Fruit fly (Drosophila melanogaster): ENCODE measurements around the gene CG32486.
A peak's percentile ranks its signal among the peaks of the same experiment; 100 is the strongest.

Gene CG32486

DNA sequence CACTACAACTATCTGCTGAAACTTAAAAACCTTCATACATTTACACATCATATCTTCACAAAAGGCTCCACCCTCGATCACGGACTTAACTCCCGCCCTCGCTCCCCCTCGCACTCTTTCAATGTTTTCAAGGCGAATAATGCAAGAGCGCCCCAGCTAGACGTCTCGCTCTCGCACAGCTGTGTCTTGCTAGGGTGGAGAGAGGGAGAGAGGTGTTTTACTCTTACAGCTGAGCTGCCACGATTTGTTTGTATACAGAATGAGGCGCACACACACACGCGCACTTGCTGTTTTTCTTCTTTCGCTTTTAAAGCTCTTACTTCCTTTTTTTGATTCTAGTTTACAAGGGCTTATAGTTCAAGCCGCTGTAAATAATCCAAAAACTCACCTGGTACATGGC is 865 bp downstream of the CG32486 start (continued):
- no peak for TF ChIP-seq CG1792 (GFP tag; optimal IDR thresholded peaks at IDR 0.05)
- TF ChIP-seq Kr (GFP tag; optimal IDR thresholded peaks at IDR 0.05): no peak
- TF ChIP-seq Mes4 (GFP tag; optimal IDR thresholded peaks at IDR 0.05): no peak
- TF ChIP-seq her (GFP tag; optimal IDR thresholded peaks at IDR 0.05): no peak
- TF ChIP-seq Atf-2 (GFP tag; optimal IDR thresholded peaks at IDR 0.05): no peak
- no peak for TF ChIP-seq CG7357 (GFP tag; IDR thresholded peaks at IDR 0.05)
- no peak for TF ChIP-seq Oli (tag; optimal IDR thresholded peaks at IDR 0.05)
- no peak for TF ChIP-seq dysf (GFP tag; IDR thresholded peaks at IDR 0.05)
- no peak for TF ChIP-seq C15 (GFP tag; IDR thresholded peaks at IDR 0.05)
- TF ChIP-seq CG11247 (GFP tag; IDR thresholded peaks at IDR 0.05): no peak
- TF ChIP-seq Med (GFP tag): peak; percentile 35
- no peak for TF ChIP-seq gsb-n (tag; optimal IDR thresholded peaks at IDR 0.05)
- no peak for TF ChIP-seq ATbp (GFP tag; optimal IDR thresholded peaks at IDR 0.05)
- no peak for TF ChIP-seq CG2199 (GFP tag; IDR thresholded peaks at IDR 0.05)
- TF ChIP-seq CG33213 (GFP tag; optimal IDR thresholded peaks at IDR 0.05): no peak
- TF ChIP-seq sima (GFP tag; optimal IDR thresholded peaks at IDR 0.05): no peak
- no peak for TF ChIP-seq D19A (tag; optimal IDR thresholded peaks at IDR 0.05)
- TF ChIP-seq CG11504 (tag; optimal IDR thresholded peaks at IDR 0.05): no peak
- no peak for TF ChIP-seq NK7.1 (GFP tag; optimal IDR thresholded peaks at IDR 0.05)

DNA sequence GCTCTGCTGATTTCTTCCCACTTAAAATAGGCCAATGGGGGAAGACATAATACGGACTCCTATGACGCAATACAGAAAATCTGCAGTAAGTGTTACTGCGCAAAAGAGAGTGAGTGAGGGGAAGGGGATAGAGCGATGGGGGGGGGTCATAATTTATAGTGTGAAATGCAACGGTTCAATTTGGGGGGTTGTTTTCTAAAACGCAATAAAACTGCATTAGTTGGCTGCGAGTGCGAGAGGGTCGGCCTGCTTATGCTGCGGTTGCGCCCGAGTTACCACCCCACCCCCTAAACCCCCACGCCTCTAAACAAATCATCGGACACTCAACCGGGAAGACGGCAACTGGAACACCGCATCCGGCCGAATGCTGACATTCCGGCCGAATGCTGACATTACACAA is 9.6 kb downstream of the CG32486 start:
- TF ChIP-seq CG10321 (GFP tag; IDR thresholded peaks at IDR 0.05): peak; percentile 54; the same call in 1 of the 2 replicates

dm6 chr3L:3060054-3060979 is 10.3 kb downstream of the CG32486 start:
- TF ChIP-seq Aef1 (GFP tag; IDR thresholded peaks at IDR 0.05): peak; percentile 99
- peak; percentile 93 for TF ChIP-seq sima (GFP tag; optimal IDR thresholded peaks at IDR 0.05)
- peak; percentile 98 for TF ChIP-seq NK7.1 (GFP tag; optimal IDR thresholded peaks at IDR 0.05)
- peak; percentile 99 for TF ChIP-seq Awh (GFP tag; IDR thresholded peaks at IDR 0.05)
- peak; percentile 99 for TF ChIP-seq esg (GFP tag; conservative IDR thresholded peaks at IDR 0.05)
- TF ChIP-seq Doc2 (GFP tag; IDR thresholded peaks at IDR 0.05): peak; percentile 98
- peak; percentile 97 for TF ChIP-seq ham (GFP tag; IDR thresholded peaks at IDR 0.05)
- TF ChIP-seq CG3838 (GFP tag; optimal IDR thresholded peaks at IDR 0.05): peak; percentile 95
- peak; percentile 99 for TF ChIP-seq fu2 (GFP tag; optimal IDR thresholded peaks at IDR 0.05)
- TF ChIP-seq cato (GFP tag; optimal IDR thresholded peaks at IDR 0.05; ENCODE audit: borderline replicate concordance): peak; percentile 97
- TF ChIP-seq CG34422 (GFP tag; IDR thresholded peaks at IDR 0.05): peak; percentile 99
- peak; percentile 81 for TF ChIP-seq CG7928 (GFP tag; optimal IDR thresholded peaks at IDR 0.05)
- peak; percentile 88 for TF ChIP-seq grn (GFP tag; optimal IDR thresholded peaks at IDR 0.05)
- peak; percentile 35 to 84 for TF ChIP-seq crp (GFP tag; optimal IDR thresholded peaks at IDR 0.05)
- TF ChIP-seq Mad (GFP tag; optimal IDR thresholded peaks at IDR 0.05): peak; percentile 98
- peak; percentile 99 for TF ChIP-seq Sox102F (GFP tag; optimal IDR thresholded peaks at IDR 0.05)
- TF ChIP-seq CG10321 (GFP tag; IDR thresholded peaks at IDR 0.05): peak; percentile 96
- peak in 1 of 2 experiments; percentile 50 for TF ChIP-seq Dfd (GFP tag; optimal IDR thresholded peaks at IDR 0.05)
- peak; percentile 97 for TF ChIP-seq CG7556 (GFP tag; optimal IDR thresholded peaks at IDR 0.05)
- TF ChIP-seq CG9797 (GFP tag; optimal IDR thresholded peaks at IDR 0.05): peak; percentile 37
- TF ChIP-seq crol (GFP tag; IDR thresholded peaks at IDR 0.05): peak; percentile 90
- peak; percentile 91 for TF ChIP-seq CG4360 (GFP tag; IDR thresholded peaks at IDR 0.05)
- peak; percentile 99 for TF ChIP-seq gce (GFP tag; IDR thresholded peaks at IDR 0.05)
- peak; percentile 95 for TF ChIP-seq CG11696 (GFP tag; IDR thresholded peaks at IDR 0.05)
- TF ChIP-seq CG30431 (GFP tag; optimal IDR thresholded peaks at IDR 0.05): peak; percentile 98
- TF ChIP-seq YL-1 (GFP tag; optimal IDR thresholded peaks at IDR 0.05): peak; percentile 87
- peak; percentile 99 for TF ChIP-seq ase (GFP tag; IDR thresholded peaks at IDR 0.05)
- peak; percentile 94 for TF ChIP-seq ac (GFP tag; optimal IDR thresholded peaks at IDR 0.05)
- peak; percentile 93 for TF ChIP-seq CG10147 (GFP tag; optimal IDR thresholded peaks at IDR 0.05)
- TF ChIP-seq crc (GFP tag; optimal IDR thresholded peaks at IDR 0.05): peak; percentile 98

Data from whole organism, embryonic.